Worm (Caenorhabditis elegans): ENCODE results near the gene H06H21.37.
A peak's percentile ranks its signal among the peaks of the same experiment; 100 is the strongest.

ce11 chrIV:4781123-4781522 is 28.7 kb downstream of the H06H21.37 start:
- no peak for TF ChIP-seq blmp-1 (tag; optimal IDR thresholded peaks at IDR 0.05)
- TF ChIP-seq tbx-8 (GFP tag; optimal IDR thresholded peaks at IDR 0.05): no peak
- no peak for TF ChIP-seq mep-1 (tag; optimal IDR thresholded peaks at IDR 0.05)
- peak; percentile 55 for TF ChIP-seq sptf-1 (tag; optimal IDR thresholded peaks at IDR 0.05)
- TF ChIP-seq unc-62 (GFP tag; optimal IDR thresholded peaks at IDR 0.05): no peak
- TF ChIP-seq nhr-2 (tag; optimal IDR thresholded peaks at IDR 0.05): peak; percentile 75
- TF ChIP-seq mab-5 (tag; optimal IDR thresholded peaks at IDR 0.05): no peak
- no peak for TF ChIP-seq ces-1 (GFP tag; optimal IDR thresholded peaks at IDR 0.05)
- TF ChIP-seq nhr-28 (tag; optimal IDR thresholded peaks at IDR 0.05): no peak
- no peak for TF ChIP-seq snpc-4 (tag; optimal IDR thresholded peaks at IDR 0.05)
- TF ChIP-seq nhr-12 (tag; optimal IDR thresholded peaks at IDR 0.05): no peak
- peak; percentile 19 for TF ChIP-seq ztf-11 (tag; optimal IDR thresholded peaks at IDR 0.05)

Data from whole organism, mixed stage, embryonic.